Worm (Caenorhabditis elegans): ENCODE data around the gene lbp-4.

Gene lbp-4

ce11 chrV:7814601-7815000 lies 5.8 kb upstream of the lbp-4 start, which contains the start of gene ZK742.6:
Gene ZK742.6 (minus strand): TSS chrV:7814942.
- TF ChIP-seq attf-3 (GFP tag; conservative IDR thresholded peaks at IDR 0.05): no peak
- TF ChIP-seq snpc-1.3 (tag; optimal IDR thresholded peaks at IDR 0.05; ENCODE audit: insufficient read depth): no peak
- peak; percentile 34 for TF ChIP-seq lin-54 (GFP tag; optimal IDR thresholded peaks at IDR 0.05)
- no peak for TF ChIP-seq hmg-20 (GFP tag; IDR thresholded peaks at IDR 0.05)
- TF ChIP-seq let-526 (GFP tag; IDR thresholded peaks at IDR 0.05): no peak
- 0 out of 2 replicates have a peak, but pooled peaks have one; percentile 52 for TF ChIP-seq pbrm-1 (GFP tag; IDR thresholded peaks at IDR 0.05)
- TF ChIP-seq nfya-2 (GFP tag; IDR thresholded peaks at IDR 0.05): no peak
- no peak for TF ChIP-seq mxl-1 (tag; optimal IDR thresholded peaks at IDR 0.05)
- TF ChIP-seq B0336.3 (GFP tag; IDR thresholded peaks at IDR 0.05): peak; percentile 57
- TF ChIP-seq die-1 (tag; optimal IDR thresholded peaks at IDR 0.05): no peak
- TF ChIP-seq aptf-2 (GFP tag; conservative IDR thresholded peaks at IDR 0.05): no peak
- no peak for TF ChIP-seq atf-7 (tag; optimal IDR thresholded peaks at IDR 0.05)
- TF ChIP-seq ekl-4 (GFP tag; IDR thresholded peaks at IDR 0.05): peak; percentile 66
- peak; percentile 59; the same call in 1 of the 2 replicates for TF ChIP-seq Y56A3A.18 (GFP tag; IDR thresholded peaks at IDR 0.05)
- 0 out of 2 replicates have a peak, but pooled peaks have one; percentile 42 for TF ChIP-seq ceh-58 (GFP tag; IDR thresholded peaks at IDR 0.05)
- no peak for TF ChIP-seq lsl-1 (GFP tag; optimal IDR thresholded peaks at IDR 0.05)
- TF ChIP-seq C06A6.2 (GFP tag; conservative IDR thresholded peaks at IDR 0.05): no peak
- TF ChIP-seq F22D6.2 (tag; optimal IDR thresholded peaks at IDR 0.05): no peak
- TF ChIP-seq lag-1 (GFP tag; IDR thresholded peaks at IDR 0.05): no peak
- TF ChIP-seq rcor-1 (GFP tag; IDR thresholded peaks at IDR 0.05): no peak
- no peak for TF ChIP-seq tbp1 (GFP tag; optimal IDR thresholded peaks at IDR 0.05)
- TF ChIP-seq B0035.1 (tag; optimal IDR thresholded peaks at IDR 0.05): no peak
- no peak for TF ChIP-seq somi-1 (GFP tag; optimal IDR thresholded peaks at IDR 0.05)
- TF ChIP-seq fkh-3 (tag; optimal IDR thresholded peaks at IDR 0.05): no peak
- no peak for TF ChIP-seq K11D2.4 (GFP tag; IDR thresholded peaks at IDR 0.05)
- TF ChIP-seq attf-6 (GFP tag; IDR thresholded peaks at IDR 0.05): peak; percentile 41; the same call in 1 of the 2 replicates
- no peak for TF ChIP-seq ztf-26 (tag; optimal IDR thresholded peaks at IDR 0.05)
- no peak for TF ChIP-seq sdz-38 (tag; optimal IDR thresholded peaks at IDR 0.05)
- TF ChIP-seq egl-18 (GFP tag; IDR thresholded peaks at IDR 0.05): no peak
- no peak for TF ChIP-seq madf-3 (GFP tag; IDR thresholded peaks at IDR 0.05)
- peak; percentile 71 for TF ChIP-seq him-1 (tag; optimal IDR thresholded peaks at IDR 0.05)
- TF ChIP-seq ceh-100 (GFP tag; IDR thresholded peaks at IDR 0.05): no peak
- no peak for TF ChIP-seq lin-40 (tag; optimal IDR thresholded peaks at IDR 0.05)
- TF ChIP-seq sea-2 (GFP tag; IDR thresholded peaks at IDR 0.05): no peak
- no peak for TF ChIP-seq egl-44 (GFP tag; IDR thresholded peaks at IDR 0.05)
- peak; percentile 75 for TF ChIP-seq hsf-1 (GFP tag; IDR thresholded peaks at IDR 0.05)
- no peak for TF ChIP-seq snpc-3.4 (tag; optimal IDR thresholded peaks at IDR 0.05)
- TF ChIP-seq akir-1 (GFP tag; optimal IDR thresholded peaks at IDR 0.05): no peak
- no peak for TF ChIP-seq hlh-26 (GFP tag; conservative IDR thresholded peaks at IDR 0.05)
- peak; percentile 22 for TF ChIP-seq repo-1 (tag; optimal IDR thresholded peaks at IDR 0.05)
- TF ChIP-seq madf-6 (GFP tag; IDR thresholded peaks at IDR 0.05): peak; percentile 57
- TF ChIP-seq nhr-90 (tag; optimal IDR thresholded peaks at IDR 0.05): no peak
- TF ChIP-seq snpc-1.1 (tag; optimal IDR thresholded peaks at IDR 0.05; ENCODE audit: insufficient read depth): no peak
- 0 out of 2 replicates have a peak, but pooled peaks have one; percentile 50 for TF ChIP-seq Y53G8AR.9 (GFP tag; conservative IDR thresholded peaks at IDR 0.05)
- TF ChIP-seq aptf-3 (GFP tag; IDR thresholded peaks at IDR 0.05): no peak
- TF ChIP-seq athp-1 (tag; optimal IDR thresholded peaks at IDR 0.05): peak; percentile 8
- TF ChIP-seq lsy-27 (tag; optimal IDR thresholded peaks at IDR 0.05; ENCODE audit: borderline replicate concordance, insufficient read depth): no peak
- TF ChIP-seq hrde-1 (tag; optimal IDR thresholded peaks at IDR 0.05; ENCODE audit: borderline replicate concordance): peak; percentile 53
- TF ChIP-seq F39B2.1 (GFP tag; IDR thresholded peaks at IDR 0.05): no peak

Measured in whole organism, young adult.